Fruit fly (Drosophila melanogaster) Kc167 (cell line): Measurements from ENCODE around the gene CG31542.

Source experiments
- Myc ChIP-seq: fragments of >200 bp; optimal IDR thresholded peaks from 2 replicates; lab custom pipeline; 2017; ENCODE audit warnings: missing external identifiers
- h ChIP-seq: fragments of >200 bp; optimal IDR thresholded peaks from 3 replicates; lab custom pipeline; 2018; ENCODE audit warnings: missing external identifiers

DNA sequence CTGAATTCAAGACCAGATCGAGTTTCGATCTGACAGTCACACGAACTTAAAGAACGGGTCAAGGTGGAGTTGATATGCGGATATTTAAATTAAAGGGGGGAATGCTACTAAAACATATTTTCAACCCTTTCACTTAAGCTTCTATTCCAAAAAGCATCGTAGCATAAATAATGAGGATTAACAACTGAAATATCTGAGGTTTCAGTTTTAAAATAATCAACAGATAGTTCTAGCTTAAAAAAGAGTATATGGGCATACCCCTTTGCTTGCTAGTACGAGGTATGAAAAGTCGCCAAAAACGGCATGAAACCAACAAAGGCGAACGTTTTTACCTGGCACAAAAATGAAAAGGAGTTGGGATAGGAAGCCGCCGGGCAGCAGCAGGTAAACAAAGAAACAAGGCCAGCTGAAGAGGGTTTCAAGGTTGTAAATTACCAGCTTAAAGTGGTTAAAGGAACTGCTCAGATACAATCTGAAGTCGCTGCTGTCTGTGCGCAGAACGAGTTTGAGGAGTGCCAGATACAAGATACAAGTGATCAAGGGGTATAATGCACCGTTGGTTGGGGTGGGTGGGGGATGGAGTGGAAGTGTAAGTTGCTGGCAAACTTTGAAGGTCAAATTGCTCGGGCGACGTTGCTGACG lies 37.5 kb upstream of the CG31542 start:
- TF ChIP-seq Myc (lab: Kevin White, UChicago) (no peak), h (lab: Kevin White, UChicago) (no peak)
